Worm (Caenorhabditis elegans) whole organism, early embryonic: ENCODE measurements around the gene lin-14.

ENCODE experiments used
- B0310.2 ChIP-seq: sonication (generic microtip); optimal IDR thresholded peaks from 2 replicates; lab custom pipeline; 2016; ENCODE audit warnings: mild to moderate bottlenecking, missing genetic modification characterization, missing compliant biosample characterization
- F13C5.2 ChIP-seq: sonication (generic microtip); optimal IDR thresholded peaks from 2 replicates; lab custom pipeline; 2017; ENCODE audit warnings: mild to moderate bottlenecking, missing genetic modification characterization, inconsistent platforms, missing compliant biosample characterization
- aly-1 ChIP-seq: sonication (generic microtip); optimal IDR thresholded peaks from 2 replicates; lab custom pipeline; 2016; ENCODE audit warnings: missing genetic modification characterization, missing compliant biosample characterization
- ama-1 ChIP-seq: fragments of 150-350 bp; optimal IDR thresholded peaks from 2 replicates; lab custom pipeline; 2014
- ceh-13 ChIP-seq: fragments of 200-800 bp; sonication (Bioruptor generic); optimal IDR thresholded peaks from 2 replicates; lab custom pipeline; 2018; ENCODE audit warnings: mild to moderate bottlenecking, missing genetic modification characterization, missing compliant biosample characterization
- ceh-36 ChIP-seq: sonication (generic microtip); optimal IDR thresholded peaks from 2 replicates; lab custom pipeline; 2016; ENCODE audit warnings: missing genetic modification characterization, inconsistent platforms, missing compliant biosample characterization
- ets-7 ChIP-seq: sonication (generic microtip); optimal IDR thresholded peaks from 2 replicates; lab custom pipeline; 2016; ENCODE audit warnings: missing genotype, missing genetic modification characterization, missing compliant biosample characterization
- flt-1 ChIP-seq: fragments of 200-800 bp; sonication (Bioruptor generic); IDR thresholded peaks from 2 replicates; pipeline ENCODE4 v1.3.6; 2022; ENCODE audit warnings: missing genetic modification characterization, missing compliant biosample characterization
- hmbx-1 ChIP-seq: sonication (generic microtip); optimal IDR thresholded peaks from 2 replicates; lab custom pipeline; 2016; ENCODE audit warnings: mild to moderate bottlenecking, missing genetic modification characterization, missing compliant biosample characterization
- hmg-4 ChIP-seq: fragments of 200-800 bp; sonication (Bioruptor generic); optimal IDR thresholded peaks from 2 replicates; lab custom pipeline; 2018; ENCODE audit warnings: mild to moderate bottlenecking, missing genetic modification characterization, missing compliant biosample characterization
- hnd-1 ChIP-seq: sonication (generic microtip); optimal IDR thresholded peaks from 2 replicates; lab custom pipeline; 2016; ENCODE audit warnings: missing genetic modification characterization, missing compliant biosample characterization
- pes-1 ChIP-seq: fragments of 200-800 bp; sonication (Bioruptor generic); IDR thresholded peaks from 2 replicates; pipeline ENCODE4 v1.3.6; 2022; ENCODE audit warnings: missing genetic modification reagents, missing genetic modification characterization, missing compliant biosample characterization
- scrt-1 ChIP-seq: fragments of 200-800 bp; sonication (Bioruptor generic); IDR thresholded peaks from 2 replicates; pipeline ENCODE4 v1.3.6; 2022; ENCODE audit warnings: missing genetic modification characterization, missing compliant biosample characterization
- sea-1 ChIP-seq: fragments of 200-800 bp; sonication (Bioruptor generic); conservative IDR thresholded peaks from 2 replicates; pipeline ENCODE4 v1.3.6; 2022; ENCODE audit warnings: missing genetic modification characterization, missing compliant biosample characterization
- tbx-11 ChIP-seq: fragments of 200-800 bp; sonication (Bioruptor generic); IDR thresholded peaks from 2 replicates; pipeline ENCODE4 v1.3.6; 2022; ENCODE audit warnings: missing genetic modification characterization, missing compliant biosample characterization
- tbx-37 ChIP-seq: fragments of 200-800 bp; sonication (Bioruptor generic); conservative IDR thresholded peaks from 2 replicates; pipeline ENCODE4 v1.3.6; 2022; ENCODE audit warnings: missing genetic modification reagents, missing genetic modification characterization, missing compliant biosample characterization
- tra-4 ChIP-seq: sonication (generic microtip); optimal IDR thresholded peaks from 2 replicates; lab custom pipeline; 2017; ENCODE audit warnings: missing genetic modification characterization, missing compliant biosample characterization

The lin-14 gene

DNA sequence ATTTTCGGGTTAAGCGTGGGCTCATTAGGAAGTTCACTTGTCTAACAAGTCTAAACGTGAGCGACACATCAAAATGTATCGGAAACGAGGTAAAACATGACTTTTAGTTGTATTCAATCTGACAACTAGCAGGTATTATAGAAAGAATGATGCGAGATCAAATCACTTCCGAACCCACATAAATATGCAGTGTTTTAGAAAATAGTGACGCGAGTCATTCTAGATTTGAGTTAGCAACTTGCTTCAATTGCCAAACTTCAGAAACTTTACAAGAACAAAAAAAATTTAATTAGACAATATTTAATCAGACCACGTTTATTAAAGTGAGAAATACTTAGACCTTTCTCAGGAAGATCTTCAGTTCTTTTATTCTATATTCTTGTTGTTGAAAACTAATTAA is 8.7 kb upstream of the lin-14 start:
- TF ChIP-seq hmg-4: no peak
- TF ChIP-seq pes-1 (GFP tag; lab: Robert Waterston, UW): no peak
- no peak for TF ChIP-seq tbx-11 (GFP tag; lab: Robert Waterston, UW)
- TF ChIP-seq hnd-1 (tag; lab: Kevin White, UChicago): no peak
- TF ChIP-seq sea-1 (GFP tag; lab: Robert Waterston, UW): no peak
- no peak for TF ChIP-seq B0310.2 (tag; lab: Kevin White, UChicago)
- TF ChIP-seq ceh-13 (GFP tag; lab: Kevin White, UChicago): no peak
- no peak for TF ChIP-seq F13C5.2 (tag; lab: Kevin White, UChicago)
- no peak for TF ChIP-seq flt-1 (GFP tag; lab: Robert Waterston, UW)
- TF ChIP-seq ets-7: no peak

DNA sequence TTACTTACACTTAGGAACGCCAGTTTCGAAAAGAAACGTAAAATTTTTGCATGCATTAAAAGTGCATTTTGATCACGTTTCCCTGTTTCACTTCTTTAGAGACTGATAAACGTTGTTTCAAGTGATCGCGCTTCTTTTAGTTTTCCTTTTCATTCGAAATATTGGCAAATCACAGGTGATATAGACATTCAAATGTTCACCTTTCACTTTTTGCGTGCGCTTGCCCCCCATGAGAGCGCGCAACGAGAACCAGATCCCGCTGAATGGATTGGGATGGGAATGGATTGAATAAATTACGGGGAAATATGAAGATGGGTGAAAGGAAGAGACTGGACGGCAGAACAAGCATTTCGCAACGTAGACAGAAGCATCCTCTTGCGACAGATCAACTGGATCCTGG is 3.8 kb upstream of the lin-14 start:
- no peak for TF ChIP-seq hmg-4

DNA sequence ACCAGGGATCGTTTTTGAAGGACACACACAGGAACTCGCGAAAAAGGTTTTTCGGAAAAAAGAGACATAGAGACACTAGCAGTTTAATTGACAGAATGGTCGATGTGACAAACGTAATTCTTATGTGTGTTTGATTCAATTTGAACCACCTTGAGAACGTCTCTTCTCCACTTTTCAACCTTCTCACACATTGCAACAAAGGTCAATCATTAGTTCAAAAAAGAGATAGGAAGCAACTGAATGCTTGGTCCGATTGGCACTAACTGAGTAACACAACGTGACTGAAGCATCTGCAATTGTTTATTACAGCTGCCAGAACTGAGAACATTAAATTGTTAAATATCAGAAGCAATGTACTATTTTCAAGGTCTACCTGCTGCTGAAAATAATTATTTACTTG is 3.2 kb upstream of the lin-14 start:
- no peak for TF ChIP-seq ceh-13 (GFP tag; lab: Kevin White, UChicago)
- TF ChIP-seq tra-4 (tag; lab: Kevin White, UChicago): no peak
- no peak for TF ChIP-seq hnd-1 (tag; lab: Kevin White, UChicago)
- TF ChIP-seq ama-1 (lab: Kevin White, UChicago): no peak

DNA sequence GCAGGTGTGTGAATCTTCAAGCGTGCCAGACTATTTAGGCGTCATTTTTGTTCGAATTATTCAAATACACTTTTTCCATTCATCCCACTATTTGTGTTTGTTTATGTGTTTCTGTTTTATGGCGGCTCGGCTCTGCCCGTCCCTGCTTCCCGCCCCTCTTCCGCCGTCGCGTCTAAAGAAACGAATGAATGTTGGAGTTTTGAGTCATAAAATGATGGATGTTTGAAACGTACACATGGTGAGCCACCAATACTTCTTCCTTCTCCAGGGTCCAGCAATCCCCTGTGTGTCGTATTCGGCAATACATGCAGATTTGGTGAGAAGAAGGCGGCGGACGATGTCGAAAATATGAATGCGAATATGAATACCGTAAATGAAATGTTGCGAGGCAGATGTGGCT is 2.4 kb upstream of the lin-14 start:
- TF ChIP-seq B0310.2 (tag; lab: Kevin White, UChicago) (no peak), tbx-37 (GFP tag; lab: Robert Waterston, UW) (no peak), pes-1 (GFP tag; lab: Robert Waterston, UW) (no peak), sea-1 (GFP tag; lab: Robert Waterston, UW) (no peak), ets-7 (no peak), ceh-36 (tag; lab: Kevin White, UChicago) (no peak), ama-1 (lab: Kevin White, UChicago) (no peak), scrt-1 (GFP tag; lab: Robert Waterston, UW) (no peak), hnd-1 (tag; lab: Kevin White, UChicago) (no peak), hmbx-1 (tag; lab: Kevin White, UChicago) (no peak), flt-1 (GFP tag; lab: Robert Waterston, UW) (no peak), tbx-11 (GFP tag; lab: Robert Waterston, UW) (no peak), aly-1 (tag; lab: Kevin White, UChicago) (no peak), F13C5.2 (tag; lab: Kevin White, UChicago) (no peak)

DNA sequence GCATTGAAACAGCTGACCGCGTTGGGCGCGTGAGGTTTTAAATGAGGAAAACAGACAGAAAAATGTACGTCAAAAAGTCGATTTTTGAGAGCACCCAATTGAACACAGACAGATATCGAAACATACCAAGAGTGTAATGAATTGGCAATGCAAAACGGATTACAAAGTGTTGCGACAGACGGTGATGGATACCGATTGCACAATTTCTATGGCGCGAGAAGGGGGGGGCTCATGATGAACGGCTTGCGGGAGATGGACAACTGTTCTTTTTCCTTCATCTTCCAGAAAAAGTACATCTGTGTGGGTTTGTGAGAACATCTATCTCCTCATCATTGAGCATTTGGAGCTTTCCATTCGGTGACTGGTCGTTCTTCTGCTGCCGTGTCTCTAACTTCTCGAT is 1.8 kb upstream of the lin-14 start:
- TF ChIP-seq tra-4 (tag; lab: Kevin White, UChicago): no peak
- no peak for TF ChIP-seq hmbx-1 (tag; lab: Kevin White, UChicago)
- no peak for TF ChIP-seq flt-1 (GFP tag; lab: Robert Waterston, UW)
- TF ChIP-seq hmg-4: no peak
- no peak for TF ChIP-seq tbx-37 (GFP tag; lab: Robert Waterston, UW)
- TF ChIP-seq ceh-13 (GFP tag; lab: Kevin White, UChicago): no peak
- TF ChIP-seq pes-1 (GFP tag; lab: Robert Waterston, UW): no peak
- TF ChIP-seq scrt-1 (GFP tag; lab: Robert Waterston, UW): no peak
- TF ChIP-seq ama-1 (lab: Kevin White, UChicago): no peak
- TF ChIP-seq F13C5.2 (tag; lab: Kevin White, UChicago): no peak
- no peak for TF ChIP-seq aly-1 (tag; lab: Kevin White, UChicago)
- no peak for TF ChIP-seq hnd-1 (tag; lab: Kevin White, UChicago)
- TF ChIP-seq ceh-36 (tag; lab: Kevin White, UChicago): no peak
- no peak for TF ChIP-seq ets-7

DNA sequence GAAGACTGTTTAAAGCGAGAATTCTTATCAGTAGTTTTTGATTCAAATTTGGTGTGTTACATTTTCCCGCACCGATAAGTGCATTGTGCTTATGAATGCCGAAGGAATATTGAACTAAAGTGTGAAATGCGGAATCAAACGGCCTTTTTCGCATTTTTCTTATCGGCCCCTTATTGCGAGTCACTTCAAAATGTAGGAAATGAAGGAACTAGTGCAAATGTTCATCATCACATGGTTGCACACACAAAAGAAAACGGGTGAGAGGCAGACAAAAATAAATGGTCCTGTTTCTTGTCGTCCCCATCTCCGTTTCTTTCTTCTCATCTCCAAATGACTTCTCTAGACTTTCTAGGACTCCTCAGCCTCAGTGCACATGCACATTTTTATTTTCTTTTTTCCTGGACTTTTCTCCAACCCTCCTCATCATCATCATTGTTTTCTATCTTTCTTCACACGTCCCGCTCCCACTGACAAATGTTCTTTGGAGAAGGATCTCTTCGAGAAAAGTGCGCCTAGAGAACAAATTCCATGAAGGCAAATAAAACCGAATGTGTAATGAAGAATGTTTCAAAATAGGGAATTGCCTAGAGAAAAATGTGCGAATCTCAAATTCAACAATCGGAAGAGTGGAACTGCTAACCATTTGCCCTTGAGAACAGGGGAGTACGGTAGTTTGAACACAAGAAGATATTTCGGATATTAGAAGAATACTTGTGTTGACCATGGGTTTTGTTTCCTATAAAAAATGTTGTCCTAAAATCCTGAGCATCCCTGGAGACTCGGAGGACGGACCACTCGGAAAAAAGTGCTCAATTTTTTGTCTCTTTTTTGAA is 873 bp upstream of the lin-14 start:
- TF ChIP-seq aly-1 (tag; lab: Kevin White, UChicago): no peak
- no peak for TF ChIP-seq hnd-1 (tag; lab: Kevin White, UChicago)
- no peak for TF ChIP-seq hmg-4
- TF ChIP-seq F13C5.2 (tag; lab: Kevin White, UChicago): no peak
- TF ChIP-seq tbx-37 (GFP tag; lab: Robert Waterston, UW): no peak
- no peak for TF ChIP-seq ceh-36 (tag; lab: Kevin White, UChicago)

DNA sequence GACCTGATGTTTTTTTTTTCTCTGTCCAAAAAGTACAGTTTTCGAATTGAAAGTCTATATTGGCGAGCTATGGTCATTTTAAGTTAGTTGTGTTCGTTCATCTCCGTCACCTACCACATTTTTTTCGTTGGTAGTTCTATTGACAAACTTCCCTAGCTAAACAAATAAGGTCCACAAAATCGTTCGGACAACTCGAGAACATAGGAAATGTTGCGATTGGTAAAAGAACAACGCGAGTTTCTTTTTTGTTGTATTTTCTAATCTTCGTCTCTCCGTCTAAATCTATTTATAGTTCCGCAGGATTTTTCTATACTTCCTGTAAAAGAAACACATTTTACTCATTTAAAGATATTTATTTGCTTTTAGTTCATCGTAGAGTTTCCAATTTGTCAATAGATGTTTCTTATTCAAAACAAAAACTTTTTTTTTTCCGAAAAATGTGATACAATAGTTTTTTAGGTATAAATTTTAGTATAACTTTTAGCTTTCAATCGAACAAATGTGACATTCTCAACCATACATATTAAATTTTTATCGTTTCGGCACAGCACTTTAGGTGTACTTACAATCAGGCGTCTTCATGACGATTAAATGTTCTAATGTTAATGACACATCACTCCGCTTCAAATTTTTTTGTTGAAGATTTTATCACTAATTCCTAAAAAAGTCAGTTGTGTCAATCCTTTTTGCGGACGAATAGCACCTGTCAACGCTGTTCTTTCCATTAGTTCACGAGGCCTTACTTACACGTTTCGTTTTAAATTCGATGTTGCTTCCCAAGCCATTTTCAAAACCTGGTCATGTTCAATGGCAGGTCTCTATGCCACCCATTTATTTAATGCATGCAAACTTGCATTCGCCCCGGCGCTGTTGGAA is 1.3 kb downstream of the lin-14 start:
- TF ChIP-seq aly-1 (tag; lab: Kevin White, UChicago): no peak
- no peak for TF ChIP-seq ceh-13 (GFP tag; lab: Kevin White, UChicago)
- TF ChIP-seq sea-1 (GFP tag; lab: Robert Waterston, UW): no peak
- no peak for TF ChIP-seq flt-1 (GFP tag; lab: Robert Waterston, UW)
- TF ChIP-seq hmg-4: no peak
- TF ChIP-seq B0310.2 (tag; lab: Kevin White, UChicago): no peak
- no peak for TF ChIP-seq tbx-11 (GFP tag; lab: Robert Waterston, UW)
- TF ChIP-seq tbx-37 (GFP tag; lab: Robert Waterston, UW): no peak
- TF ChIP-seq pes-1 (GFP tag; lab: Robert Waterston, UW): no peak
- TF ChIP-seq tra-4 (tag; lab: Kevin White, UChicago): no peak
- TF ChIP-seq hmbx-1 (tag; lab: Kevin White, UChicago): no peak
- TF ChIP-seq scrt-1 (GFP tag; lab: Robert Waterston, UW): no peak
- TF ChIP-seq ets-7: no peak
- TF ChIP-seq ama-1 (lab: Kevin White, UChicago): no peak
- no peak for TF ChIP-seq hnd-1 (tag; lab: Kevin White, UChicago)
- no peak for TF ChIP-seq ceh-36 (tag; lab: Kevin White, UChicago)
- TF ChIP-seq F13C5.2 (tag; lab: Kevin White, UChicago): no peak
